Worm (Caenorhabditis elegans): ENCODE results near the gene osm-12.

DNA sequence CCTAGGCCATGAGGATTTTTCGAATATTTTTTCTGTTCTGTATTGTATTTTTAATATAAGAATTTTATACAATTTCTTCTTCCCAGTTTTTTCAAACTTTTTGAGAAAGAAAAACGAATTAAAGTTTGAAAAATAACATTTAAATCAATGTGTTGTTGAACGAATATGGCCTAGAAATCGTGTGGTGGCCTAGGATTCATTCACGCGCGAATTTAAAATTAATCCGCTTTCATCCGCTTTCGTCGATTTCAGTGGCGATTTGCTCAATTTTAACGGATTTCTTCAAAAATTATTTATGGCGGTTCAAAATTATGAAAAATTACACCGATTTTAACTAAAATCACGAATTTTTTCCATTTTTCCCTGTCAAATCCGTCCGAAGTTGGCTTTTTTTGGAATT, 45.0 kb upstream of the osm-12 start:
- TF ChIP-seq tbp1 (GFP tag; optimal IDR thresholded peaks at IDR 0.05) (no peak), lin-54 (GFP tag; optimal IDR thresholded peaks at IDR 0.05) (no peak), pha-4 (tag; optimal IDR thresholded peaks at IDR 0.05) (no peak), cebp-1 (GFP tag; IDR thresholded peaks at IDR 0.05) (no peak), cebp-1 (tag; optimal IDR thresholded peaks at IDR 0.05) (no peak), madf-8 (GFP tag; conservative IDR thresholded peaks at IDR 0.05) (no peak), dpl-1 (GFP tag; optimal IDR thresholded peaks at IDR 0.05) (no peak), ztf-3 (GFP tag; optimal IDR thresholded peaks at IDR 0.05) (no peak)
